Fruit fly (Drosophila melanogaster): Measurements from ENCODE around the gene PolD1.
A peak's percentile ranks its signal among the peaks of the same experiment; 100 is the strongest.

The PolD1 gene

DNA sequence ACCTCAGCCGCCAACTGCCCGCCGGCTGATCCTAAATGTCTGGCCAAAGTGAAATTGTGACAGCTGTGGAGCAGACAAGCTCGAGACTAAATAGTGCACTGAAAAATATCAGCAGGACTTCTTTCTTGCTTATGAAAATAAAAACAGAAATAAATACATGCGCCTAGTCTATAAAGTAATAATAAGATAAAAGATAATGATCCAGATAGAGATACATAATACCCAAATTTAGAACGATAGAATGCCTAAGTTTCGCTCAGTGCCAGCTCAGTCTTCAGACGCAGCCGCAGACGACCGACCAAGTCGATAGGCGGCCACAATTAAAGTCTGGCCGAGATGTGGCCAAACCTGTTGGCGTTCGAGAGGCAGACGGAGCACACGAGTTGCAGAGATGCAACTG, 46.8 kb downstream of the PolD1 start (continued):
- TF ChIP-seq nerfin-1 (tag; optimal IDR thresholded peaks at IDR 0.05): no peak
- TF ChIP-seq amos (GFP tag; IDR thresholded peaks at IDR 0.05; ENCODE audit: partially characterized antibody): no peak
- TF ChIP-seq dmrt99B (tag; optimal IDR thresholded peaks at IDR 0.05): peak; percentile 64
- TF ChIP-seq pan (optimal IDR thresholded peaks at IDR 0.05): no peak
- peak in 1 of 2 experiments; percentile 79 for TF ChIP-seq pan (GFP tag; optimal IDR thresholded peaks at IDR 0.05 in 1 of 2, IDR thresholded peaks at IDR 0.05 in 1 of 2)
- TF ChIP-seq ab (GFP tag; optimal IDR thresholded peaks at IDR 0.05): no peak
- peak; percentile 53 for TF ChIP-seq lab (GFP tag; optimal IDR thresholded peaks at IDR 0.05)
- TF ChIP-seq CG31365 (tag; optimal IDR thresholded peaks at IDR 0.05): no peak
- no peak for TF ChIP-seq CG9932 (GFP tag; IDR thresholded peaks at IDR 0.05)
- peak; percentile 47 for TF ChIP-seq CG10209 (GFP tag; optimal IDR thresholded peaks at IDR 0.05)
- no peak for TF ChIP-seq NC2α (GFP tag; optimal IDR thresholded peaks at IDR 0.05)
- TF ChIP-seq Blimp-1 (GFP tag; optimal IDR thresholded peaks at IDR 0.05): peak; percentile 83
- TF ChIP-seq CG8765 (GFP tag; IDR thresholded peaks at IDR 0.05): no peak
- peak; percentile 48 for TF ChIP-seq CG31388 (GFP tag; optimal IDR thresholded peaks at IDR 0.05)
- TF ChIP-seq CG18262 (tag; optimal IDR thresholded peaks at IDR 0.05): peak; percentile 73
- TF ChIP-seq CG5953 (GFP tag; IDR thresholded peaks at IDR 0.05): peak; percentile 81
- peak; percentile 91 for TF ChIP-seq Sox102F (GFP tag; optimal IDR thresholded peaks at IDR 0.05)
- peak; percentile 24; the same call in 1 of the 2 replicates for TF ChIP-seq CG32532 (GFP tag; IDR thresholded peaks at IDR 0.05)
- peak; percentile 27 to 49 for TF ChIP-seq Pdp1 (GFP tag; optimal IDR thresholded peaks at IDR 0.05)
- TF ChIP-seq Fer3 (tag; optimal IDR thresholded peaks at IDR 0.05): peak; percentile 11
- TF ChIP-seq nerfin-2 (GFP tag; IDR thresholded peaks at IDR 0.05; ENCODE audit: partially characterized antibody): no peak
- no peak for TF ChIP-seq CG10654 (GFP tag; optimal IDR thresholded peaks at IDR 0.05)
- peak; percentile 6 for TF ChIP-seq cwo (GFP tag; optimal IDR thresholded peaks at IDR 0.05)
- TF ChIP-seq br (optimal IDR thresholded peaks at IDR 0.05): no peak
- TF ChIP-seq tgo (GFP tag; IDR thresholded peaks at IDR 0.05): peak; percentile 45; the same call in 1 of the 3 replicates
- TF ChIP-seq ap (GFP tag; IDR thresholded peaks at IDR 0.05): peak; percentile 52; the same call in 1 of the 2 replicates
- no peak for TF ChIP-seq Antp (GFP tag; optimal IDR thresholded peaks at IDR 0.05)
- no peak for TF ChIP-seq en (GFP tag; optimal IDR thresholded peaks at IDR 0.05)
- peak; percentile 41 for TF ChIP-seq CG11723 (GFP tag; optimal IDR thresholded peaks at IDR 0.05)
- TF ChIP-seq CG2875 (GFP tag; optimal IDR thresholded peaks at IDR 0.05): peak; percentile 72
- TF ChIP-seq cato (GFP tag; optimal IDR thresholded peaks at IDR 0.05; ENCODE audit: borderline replicate concordance): peak; percentile 31
- TF ChIP-seq tin (GFP tag; optimal IDR thresholded peaks at IDR 0.05): peak; percentile 70
- TF ChIP-seq cad (GFP tag; optimal IDR thresholded peaks at IDR 0.05): no peak
- TF ChIP-seq CG13775 (GFP tag; optimal IDR thresholded peaks at IDR 0.05): no peak
- TF ChIP-seq gsb (GFP tag; IDR thresholded peaks at IDR 0.05): 0 out of 2 replicates have a peak, but pooled peaks have one; percentile 35
- TF ChIP-seq grn (GFP tag; optimal IDR thresholded peaks at IDR 0.05): no peak
- TF ChIP-seq CG15479 (GFP tag; optimal IDR thresholded peaks at IDR 0.05): no peak
- peak; percentile 8 for TF ChIP-seq HLH54F (GFP tag; optimal IDR thresholded peaks at IDR 0.05)
- no peak for TF ChIP-seq Poxn (GFP tag; IDR thresholded peaks at IDR 0.05)
- peak; percentile 35; the same call in 2 of the 3 replicates for TF ChIP-seq B-H1 (GFP tag; IDR thresholded peaks at IDR 0.05)
- TF ChIP-seq ssp (GFP tag; IDR thresholded peaks at IDR 0.05): 0 out of 2 replicates have a peak, but pooled peaks have one; percentile 48
- peak; percentile 26 for TF ChIP-seq CG10462 (GFP tag; optimal IDR thresholded peaks at IDR 0.05)
- no peak for TF ChIP-seq zen (tag; optimal IDR thresholded peaks at IDR 0.05)
- TF ChIP-seq CG8359 (GFP tag; optimal IDR thresholded peaks at IDR 0.05; ENCODE audit: borderline replicate concordance): peak; percentile 16
- TF ChIP-seq Lhr (GFP tag; optimal IDR thresholded peaks at IDR 0.05): peak; percentile 35
- no peak for TF ChIP-seq CG7928 (GFP tag; optimal IDR thresholded peaks at IDR 0.05)
- peak; percentile 37 for TF ChIP-seq CG18599 (GFP tag; optimal IDR thresholded peaks at IDR 0.05)
- TF ChIP-seq PHDP (tag; optimal IDR thresholded peaks at IDR 0.05): peak; percentile 67
- TF ChIP-seq CG17568 (GFP tag; optimal IDR thresholded peaks at IDR 0.05): peak; percentile 14
- TF ChIP-seq CG3407 (GFP tag; optimal IDR thresholded peaks at IDR 0.05): peak; percentile 24
